Fruit fly (Drosophila melanogaster): ENCODE measurements around the gene CG10116.

dm6 chr3L:13476070-13476469, 19.0 kb upstream of the CG10116 start:
- TF ChIP-seq pan (optimal IDR thresholded peaks at IDR 0.05) (no peak), CG9705 (GFP tag; optimal IDR thresholded peaks at IDR 0.05) (no peak), lola (GFP tag; optimal IDR thresholded peaks at IDR 0.05) (no peak), br (GFP tag; optimal IDR thresholded peaks at IDR 0.05) (no peak), sage (GFP tag; optimal IDR thresholded peaks at IDR 0.05) (no peak), psq (GFP tag; optimal IDR thresholded peaks at IDR 0.05) (no peak), Hr78 (GFP tag; optimal IDR thresholded peaks at IDR 0.05) (no peak), CG32264 (GFP tag; optimal IDR thresholded peaks at IDR 0.05) (no peak), HLH106 (tag; optimal IDR thresholded peaks at IDR 0.05) (no peak)

Data from whole organism, wandering third instar larva.